Worm (Caenorhabditis elegans) whole organism, mixed stage, embryonic: ENCODE data around the gene F37C4.6.

Experiments
- nhr-2 ChIP-seq: fragments of 150-350 bp; optimal IDR thresholded peaks from 2 replicates; lab custom pipeline; 2014; ENCODE audit warnings: missing biosample characterization, missing genetic modification characterization
- unc-39 ChIP-seq: fragments of 150-350 bp; optimal IDR thresholded peaks from 2 replicates; lab custom pipeline; 2014; ENCODE audit warnings: missing biosample characterization, missing genetic modification characterization

DNA sequence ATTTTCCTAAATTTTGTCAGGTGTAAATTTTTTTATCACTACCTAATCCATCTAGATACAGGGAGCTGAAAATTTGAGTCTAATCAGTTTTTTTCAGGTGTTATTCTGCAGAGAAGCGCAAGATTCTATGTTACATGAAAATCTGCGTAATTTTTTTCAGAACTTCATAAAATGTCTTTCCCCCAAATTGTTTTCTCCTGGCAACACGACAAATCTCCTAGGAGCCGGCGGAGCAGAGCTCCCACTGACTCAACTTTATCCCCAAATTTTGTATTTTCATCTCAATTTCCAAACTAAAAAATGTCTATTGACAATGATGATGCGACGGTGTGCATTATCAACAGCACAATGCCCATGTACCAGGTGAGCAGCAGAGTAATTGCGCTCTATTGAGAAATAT lies 38.7 kb downstream of the F37C4.6 start, which contains the start of gene F28F9.2:
- TF ChIP-seq unc-39 (no peak), nhr-2 (tag; lab: Kevin White, UChicago) (no peak)
